Worm (Caenorhabditis elegans) whole organism, L2 larva: ENCODE results near the gene srw-107.

Experiments
- F13H6.1 ChIP-seq: sonication (generic microtip); optimal IDR thresholded peaks from 2 replicates; lab custom pipeline; 2016; ENCODE audit warnings: missing genetic modification characterization, missing compliant biosample characterization
- Y55F3AM.14 ChIP-seq: fragments of 200-800 bp; sonication (Bioruptor generic); optimal IDR thresholded peaks from 2 replicates; lab custom pipeline; 2018; ENCODE audit warnings: mild to moderate bottlenecking, missing genetic modification characterization, missing compliant biosample characterization
- ZK546.5 ChIP-seq: sonication (generic microtip); optimal IDR thresholded peaks from 2 replicates; lab custom pipeline; 2017; ENCODE audit warnings: missing biosample characterization, missing genetic modification characterization
- alr-1 ChIP-seq: fragments of 150-350 bp; optimal IDR thresholded peaks from 2 replicates; lab custom pipeline; 2014; ENCODE audit warnings: missing biosample characterization, missing genetic modification characterization
- aly-2 ChIP-seq: fragments of 150-350 bp; optimal IDR thresholded peaks from 2 replicates; lab custom pipeline; 2014; ENCODE audit warnings: missing biosample characterization, missing genetic modification characterization
- ceh-16 ChIP-seq: fragments of 150-350 bp; optimal IDR thresholded peaks from 2 replicates; lab custom pipeline; 2014; ENCODE audit warnings: missing biosample characterization, missing genetic modification characterization
- dmd-4 ChIP-seq: sonication (generic microtip); optimal IDR thresholded peaks from 2 replicates; lab custom pipeline; 2017; ENCODE audit warnings: missing biosample characterization, missing genetic modification characterization
- egl-27 ChIP-seq: sonication (generic microtip); optimal IDR thresholded peaks from 3 replicates; lab custom pipeline; 2017; ENCODE audit warnings: missing biosample characterization, missing genetic modification reagents, missing genetic modification characterization
- elt-1 ChIP-seq: fragments of 150-350 bp; optimal IDR thresholded peaks from 2 replicates; lab custom pipeline; 2014; ENCODE audit warnings: missing biosample characterization, missing genetic modification characterization
- gmeb-1 ChIP-seq: fragments of 150-350 bp; optimal IDR thresholded peaks from 2 replicates; lab custom pipeline; 2014; ENCODE audit warnings: missing biosample characterization, missing genetic modification characterization
- lin-11 ChIP-seq: fragments of 150-350 bp; sonication (generic microtip); optimal IDR thresholded peaks from 2 replicates; lab custom pipeline; 2014; ENCODE audit warnings: missing biosample characterization, missing genetic modification characterization, inconsistent platforms, mixed read lengths
- lin-13 ChIP-seq: fragments of 150-350 bp; optimal IDR thresholded peaks from 2 replicates; lab custom pipeline; 2014; ENCODE audit warnings: missing biosample characterization, missing genetic modification reagents, missing genetic modification characterization
- lin-39 ChIP-seq: fragments of 150-350 bp; optimal IDR thresholded peaks from 2 replicates; lab custom pipeline; 2014; ENCODE audit warnings: missing biosample characterization, missing genetic modification reagents, missing genetic modification characterization
- lsy-2 ChIP-seq, 2 experiments: fragments of 150-350 bp in 1 of 2; sonication (generic microtip) in 1 of 2; optimal IDR thresholded peaks; 2 replicates each; lab custom pipeline; 2014 to 2017; ENCODE audit warnings: missing biosample characterization in 2 of 2, missing genetic modification characterization in 2 of 2
- mbf-1 ChIP-seq: sonication (generic microtip); optimal IDR thresholded peaks from 2 replicates; lab custom pipeline; 2017; ENCODE audit warnings: missing biosample characterization, missing genetic modification characterization
- mdl-1 ChIP-seq, 2 experiments: fragments of 150-350 bp in 1 of 2; sonication (generic microtip) in 1 of 2; optimal IDR thresholded peaks; 2 replicates each; lab custom pipeline; 2017; ENCODE audit warnings: missing biosample characterization in 2 of 2, missing genetic modification characterization in 2 of 2
- nhr-11 ChIP-seq: fragments of 150-350 bp; optimal IDR thresholded peaks from 2 replicates; lab custom pipeline; 2014; ENCODE audit warnings: missing biosample characterization, missing genetic modification characterization
- nhr-12 ChIP-seq: fragments of 150-350 bp; optimal IDR thresholded peaks from 2 replicates; lab custom pipeline; 2014; ENCODE audit warnings: missing biosample characterization, missing genetic modification characterization
- nhr-129 ChIP-seq: fragments of 150-350 bp; optimal IDR thresholded peaks from 2 replicates; lab custom pipeline; 2014; ENCODE audit warnings: missing biosample characterization, missing genetic modification characterization
- nhr-21 ChIP-seq: fragments of 150-350 bp; optimal IDR thresholded peaks from 2 replicates; lab custom pipeline; 2014; ENCODE audit warnings: missing biosample characterization, missing genetic modification characterization
- nhr-23 ChIP-seq: fragments of 150-350 bp; optimal IDR thresholded peaks from 2 replicates; lab custom pipeline; 2014; ENCODE audit warnings: missing biosample characterization, missing genetic modification reagents, missing genetic modification characterization
- nhr-25 ChIP-seq: fragments of 150-350 bp; sonication (generic microtip); optimal IDR thresholded peaks from 3 replicates; lab custom pipeline; 2014; ENCODE audit warnings: missing biosample characterization, missing genetic modification characterization
- nhr-6 ChIP-seq: fragments of 150-350 bp; optimal IDR thresholded peaks from 2 replicates; lab custom pipeline; 2014; ENCODE audit warnings: missing biosample characterization, missing genetic modification characterization
- peb-1 ChIP-seq: fragments of 150-350 bp; optimal IDR thresholded peaks from 2 replicates; lab custom pipeline; 2014; ENCODE audit warnings: missing biosample characterization, missing genetic modification characterization
- sma-3 ChIP-seq: sonication (generic microtip); optimal IDR thresholded peaks from 2 replicates; lab custom pipeline; 2016; ENCODE audit warnings: missing genetic modification reagents, missing genetic modification characterization, missing compliant biosample characterization
- sma-9 ChIP-seq, 2 experiments: fragments of 150-350 bp in 1 of 2; sonication (generic microtip) in 1 of 2; optimal IDR thresholded peaks; 2 replicates each; lab custom pipeline; 2014 to 2016; ENCODE audit warnings: missing genetic modification characterization in 2 of 2, mild to moderate bottlenecking in 1 of 2, missing biosample characterization in 1 of 2, missing compliant biosample characterization in 1 of 2, missing genetic modification reagents in 1 of 2, moderate library complexity in 1 of 2
- unc-55 ChIP-seq: fragments of 150-350 bp; sonication (generic microtip); optimal IDR thresholded peaks from 3 replicates; lab custom pipeline; 2014; ENCODE audit warnings: missing biosample characterization, missing genetic modification reagents, missing genetic modification characterization
- unc-62 ChIP-seq: fragments of 150-350 bp; optimal IDR thresholded peaks from 2 replicates; lab custom pipeline; 2014; ENCODE audit warnings: missing biosample characterization, missing genetic modification reagents, missing genetic modification characterization
- zag-1 ChIP-seq: fragments of 150-350 bp; optimal IDR thresholded peaks from 2 replicates; lab custom pipeline; 2014; ENCODE audit warnings: missing biosample characterization, missing genetic modification characterization
- ztf-1 ChIP-seq: fragments of 200-800 bp; sonication (Bioruptor generic); conservative IDR thresholded peaks from 2 replicates; pipeline ENCODE4 v1.3.6; 2022; ENCODE audit warnings: missing genetic modification characterization, missing compliant biosample characterization
- ztf-11 ChIP-seq: sonication (generic microtip); optimal IDR thresholded peaks from 2 replicates; lab custom pipeline; 2017; ENCODE audit warnings: missing biosample characterization, missing genetic modification characterization
- ztf-4 ChIP-seq: fragments of 150-350 bp; optimal IDR thresholded peaks from 2 replicates; lab custom pipeline; 2014; ENCODE audit warnings: missing biosample characterization, missing genetic modification characterization

srw-107 gene

ce11 chrV:552406-552805 lies 31.0 kb upstream of the srw-107 start:
- TF ChIP-seq unc-62 (GFP tag; lab: Kevin White, UChicago) (no peak), lsy-2 (tag; optimal IDR thresholded peaks at IDR 0.05; lab: Kevin White, UChicago) (no peak), ztf-11 (tag; lab: Kevin White, UChicago) (no peak), nhr-25 (tag; lab: Kevin White, UChicago) (no peak), nhr-6 (tag; lab: Kevin White, UChicago) (no peak), peb-1 (no peak), gmeb-1 (tag; lab: Kevin White, UChicago) (no peak), ztf-1 (GFP tag; lab: Robert Waterston, UW) (no peak), F13H6.1 (tag; lab: Kevin White, UChicago) (no peak), mbf-1 (tag; lab: Kevin White, UChicago) (no peak), aly-2 (tag; lab: Kevin White, UChicago) (no peak), ztf-4 (tag; lab: Kevin White, UChicago) (no peak), egl-27 (no peak), nhr-11 (tag; lab: Kevin White, UChicago) (no peak), dmd-4 (tag; lab: Kevin White, UChicago) (no peak)

DNA sequence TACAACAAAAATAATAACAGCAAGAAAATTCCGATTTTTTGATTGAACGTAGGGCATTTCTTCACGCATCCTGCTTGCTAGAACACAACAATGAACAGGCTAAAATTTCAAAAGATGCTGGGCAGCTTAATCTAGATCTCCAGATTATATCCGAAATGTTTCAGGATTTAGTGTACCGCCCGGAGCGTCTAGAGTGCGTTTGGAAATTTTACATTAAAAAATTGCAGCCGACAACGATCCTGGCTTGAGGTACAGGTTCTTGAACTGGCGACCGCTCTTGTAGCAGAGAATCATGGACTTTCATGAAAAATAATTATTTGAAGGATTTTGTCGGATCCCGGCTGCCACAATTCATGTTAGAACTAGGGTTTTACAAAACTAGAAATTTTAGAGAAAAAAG lies 26.6 kb upstream of the srw-107 start, which contains the start of gene C14C6.6:
Gene C14C6.6, minus strand, starts transcription at position 101 of the 400 bp plus-strand sequence.
- no peak for TF ChIP-seq egl-27
- no peak for TF ChIP-seq mdl-1 (tag; optimal IDR thresholded peaks at IDR 0.05; lab: Kevin White, UChicago)

DNA sequence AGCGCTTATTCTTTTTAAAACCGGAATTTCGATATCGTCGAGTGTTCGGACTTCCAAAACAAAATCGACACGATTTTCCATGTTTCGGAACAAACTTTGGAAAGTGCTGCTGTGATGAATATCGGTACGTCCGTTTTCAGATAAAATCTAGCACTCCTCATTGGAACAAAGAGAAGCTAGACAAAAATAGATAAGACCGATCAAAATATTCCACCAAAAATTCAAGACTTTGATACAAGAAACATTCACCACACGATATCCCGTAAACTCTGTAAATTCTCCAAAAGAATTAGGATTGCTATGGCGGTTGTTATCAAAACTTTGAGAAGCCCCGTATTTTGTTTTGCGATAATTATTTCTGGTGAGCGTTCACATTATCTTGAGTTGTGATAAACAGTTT lies 21.8 kb upstream of the srw-107 start, which contains the start of gene C14C6.3:
Gene C14C6.3, plus strand, starts transcription at position 301 of the 400 bp plus-strand sequence.
- no peak for TF ChIP-seq nhr-21 (tag; lab: Kevin White, UChicago)
- no peak for TF ChIP-seq nhr-12 (tag; lab: Kevin White, UChicago)
- TF ChIP-seq egl-27: no peak
- TF ChIP-seq zag-1: no peak
- no peak for TF ChIP-seq nhr-23 (tag; lab: Kevin White, UChicago)
- TF ChIP-seq nhr-6 (tag; lab: Kevin White, UChicago): no peak
- no peak for TF ChIP-seq ztf-11 (tag; lab: Kevin White, UChicago)
- TF ChIP-seq alr-1: no peak
- no peak for TF ChIP-seq nhr-129 (tag; lab: Kevin White, UChicago)
- no peak for TF ChIP-seq elt-1 (tag; lab: Kevin White, UChicago)
- TF ChIP-seq ztf-4 (tag; lab: Kevin White, UChicago): no peak
- no peak for TF ChIP-seq lin-11

ce11 chrV:541470-541869 lies 20.1 kb upstream of the srw-107 start:
- TF ChIP-seq sma-3 (GFP tag; lab: Kevin White, UChicago) (no peak), sma-9 (GFP tag; optimal IDR thresholded peaks at IDR 0.05; lab: Kevin White, UChicago) (peak; percentile 50), sma-9 (tag; optimal IDR thresholded peaks at IDR 0.05; lab: Kevin White, UChicago) (no peak), ztf-11 (tag; lab: Kevin White, UChicago) (no peak), lin-39 (no peak), elt-1 (tag; lab: Kevin White, UChicago) (peak; percentile 31)

ce11 chrV:539040-539510 lies 17.7 kb upstream of the srw-107 start, which contains the start of gene nhr-155:
TSS of gene nhr-155 (plus strand) at chrV:539460.
- TF ChIP-seq nhr-23 (tag; lab: Kevin White, UChicago): peak; percentile 26
- no peak for TF ChIP-seq ZK546.5 (tag; lab: Kevin White, UChicago)
- peak; percentile 30 for TF ChIP-seq ceh-16 (tag; lab: Kevin White, UChicago)
- TF ChIP-seq elt-1 (tag; lab: Kevin White, UChicago): peak; percentile 95
- no peak for TF ChIP-seq ztf-11 (tag; lab: Kevin White, UChicago)
- no peak for TF ChIP-seq Y55F3AM.14 (GFP tag; lab: Kevin White, UChicago)
- TF ChIP-seq sma-9 (GFP tag; optimal IDR thresholded peaks at IDR 0.05; lab: Kevin White, UChicago): peak; percentile 81
- TF ChIP-seq sma-9 (tag; optimal IDR thresholded peaks at IDR 0.05; lab: Kevin White, UChicago): no peak

DNA sequence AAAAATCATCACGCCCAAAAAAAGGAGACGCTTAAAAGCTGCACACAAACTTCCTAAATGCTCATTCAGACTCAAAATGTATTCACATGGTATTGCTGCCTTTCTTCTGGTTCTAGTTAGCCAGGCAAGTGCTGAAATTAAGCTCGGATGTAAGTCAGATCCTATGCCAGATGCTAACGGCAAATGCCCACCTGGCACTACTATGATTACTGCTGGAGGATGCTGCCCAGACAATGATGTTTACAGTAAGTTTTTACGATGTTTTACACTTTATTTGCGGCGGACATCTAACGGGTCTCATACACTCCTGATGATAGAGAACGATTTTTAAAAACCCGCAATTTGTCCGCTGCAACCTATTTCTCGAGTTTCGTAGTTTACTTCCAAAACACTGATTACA lies 15.2 kb upstream of the srw-107 start, which contains the start of gene C14C6.5:
Gene C14C6.5, plus strand, starts transcription at position 58 of the 400 bp plus-strand sequence.
- TF ChIP-seq unc-55 (GFP tag; lab: Kevin White, UChicago) (no peak), lin-13 (no peak)
